Fruit fly (Drosophila melanogaster): ENCODE results near the gene CG11396.
A peak's percentile ranks its signal among the peaks of the same experiment; 100 is the strongest.

CG11396 gene

DNA sequence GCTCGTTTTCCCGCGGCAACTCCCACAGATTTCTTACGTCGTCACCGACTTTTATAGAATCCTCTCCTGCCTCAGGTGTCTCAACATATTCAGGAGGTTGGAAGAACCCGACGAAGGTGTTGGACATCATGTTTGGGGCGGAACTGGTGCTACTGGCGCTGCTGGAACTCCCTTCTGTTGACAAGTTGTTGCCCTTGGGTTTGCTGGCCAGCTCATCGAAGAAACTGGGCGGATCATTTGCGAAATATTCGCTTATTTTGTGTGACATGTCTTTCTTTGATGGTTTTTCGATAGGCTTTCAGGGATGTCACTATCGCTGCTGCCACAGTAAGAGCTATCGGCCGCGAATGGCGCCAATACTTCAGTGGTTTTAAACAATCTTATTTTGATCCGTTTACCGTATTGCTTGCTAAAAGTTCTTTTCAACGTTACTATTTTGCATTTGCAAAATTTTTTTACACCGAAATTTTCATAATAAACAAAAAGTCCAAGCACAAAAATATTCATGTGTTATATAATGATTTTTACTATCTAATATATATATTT, at the start of gene CG11396:
Gene CG11396 (minus strand): TSS at position 303 of the 546 bp plus-strand sequence.
- TF ChIP-seq CG34367 (tag; optimal IDR thresholded peaks at IDR 0.05) (no peak), D1 (tag; optimal IDR thresholded peaks at IDR 0.05) (peak; percentile 9)

DNA sequence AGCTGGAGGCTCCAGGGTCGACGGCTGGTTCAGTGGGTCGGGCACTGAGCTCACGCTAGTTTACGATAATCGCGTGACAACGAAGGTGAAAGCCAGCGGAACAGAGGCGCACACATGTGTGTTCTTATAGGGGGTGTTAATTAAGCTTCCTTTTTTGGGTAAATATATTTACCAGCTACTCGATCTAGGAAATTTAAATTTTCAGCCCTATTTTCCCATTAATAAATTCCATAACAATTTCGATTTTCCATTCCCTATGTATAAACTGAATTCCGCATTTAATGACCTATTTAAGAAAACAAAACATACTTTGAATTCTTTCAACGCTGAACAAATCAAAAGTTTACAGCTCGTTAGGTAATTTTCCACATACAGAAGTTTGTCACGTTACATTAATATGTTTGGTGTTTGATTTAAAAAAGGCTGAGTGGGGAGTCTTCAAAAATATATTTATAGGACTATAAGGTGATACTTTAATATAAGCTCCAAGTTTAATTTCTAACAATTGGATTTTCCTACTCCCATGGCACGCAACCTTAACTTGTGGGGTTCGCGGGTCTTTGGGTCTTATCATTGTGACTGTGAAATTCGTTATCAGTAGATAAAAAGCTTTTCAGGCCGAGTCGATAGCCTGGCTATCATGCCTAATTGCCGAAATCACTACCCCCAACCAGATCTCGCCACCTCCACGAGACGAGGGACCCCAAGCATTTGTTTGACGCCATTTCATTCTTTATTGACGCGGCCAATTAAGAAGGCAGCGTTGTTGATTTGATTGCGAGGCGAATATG, 49.3 kb upstream of the CG11396 start, which contains the start of gene CG13255:
Gene CG13255 (plus strand): TSS at position 449 of the 791 bp plus-strand sequence.
- TF ChIP-seq Pif1B (GFP tag; optimal IDR thresholded peaks at IDR 0.05) (no peak), CG8159 (tag; optimal IDR thresholded peaks at IDR 0.05) (no peak), EcR (GFP tag; optimal IDR thresholded peaks at IDR 0.05) (peak; percentile 74), CG34367 (tag; optimal IDR thresholded peaks at IDR 0.05) (no peak), CG4496 (GFP tag; IDR thresholded peaks at IDR 0.05) (no peak), Ets98B (GFP tag; IDR thresholded peaks at IDR 0.05) (0 out of 2 replicates have a peak, but pooled peaks have one; percentile 26), fd96Ca (GFP tag; IDR thresholded peaks at IDR 0.05) (0 out of 3 replicates have a peak, but pooled peaks have one; percentile 23)

DNA sequence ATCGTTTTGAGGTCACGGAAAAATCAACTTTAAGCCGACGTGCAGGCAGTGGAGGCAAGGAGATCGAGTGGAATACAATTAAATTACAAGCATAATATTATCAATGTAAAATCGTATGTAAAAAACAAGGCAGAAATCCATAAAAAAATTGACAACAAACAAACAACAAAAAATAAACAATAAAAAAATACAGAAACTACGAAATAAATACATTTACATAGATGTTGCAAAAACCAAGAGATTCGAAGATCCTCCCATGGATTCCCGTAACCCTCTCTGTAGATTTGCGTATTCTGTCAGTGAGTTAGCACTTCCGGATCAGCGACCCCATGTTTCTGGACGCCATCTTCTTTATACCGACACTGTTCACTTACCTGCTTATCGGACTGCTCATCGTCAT, 47.9 kb upstream of the CG11396 start, which contains the start of gene CG3288:
Gene CG3288 (plus strand): TSS at position 301 of the 400 bp plus-strand sequence.
- TF ChIP-seq fd96Ca (GFP tag; IDR thresholded peaks at IDR 0.05): no peak
- TF ChIP-seq Ets98B (GFP tag; IDR thresholded peaks at IDR 0.05): no peak
- no peak for TF ChIP-seq CG8301 (tag; optimal IDR thresholded peaks at IDR 0.05)
- no peak for TF ChIP-seq D1 (tag; optimal IDR thresholded peaks at IDR 0.05)
- TF ChIP-seq CG15710 (tag; optimal IDR thresholded peaks at IDR 0.05): no peak
- no peak for TF ChIP-seq Pif1A (GFP tag; optimal IDR thresholded peaks at IDR 0.05)
- TF ChIP-seq CG17806 (tag; optimal IDR thresholded peaks at IDR 0.05): no peak
- TF ChIP-seq CG12605 (GFP tag; IDR thresholded peaks at IDR 0.05): no peak
- TF ChIP-seq CG4496 (GFP tag; IDR thresholded peaks at IDR 0.05): no peak

DNA sequence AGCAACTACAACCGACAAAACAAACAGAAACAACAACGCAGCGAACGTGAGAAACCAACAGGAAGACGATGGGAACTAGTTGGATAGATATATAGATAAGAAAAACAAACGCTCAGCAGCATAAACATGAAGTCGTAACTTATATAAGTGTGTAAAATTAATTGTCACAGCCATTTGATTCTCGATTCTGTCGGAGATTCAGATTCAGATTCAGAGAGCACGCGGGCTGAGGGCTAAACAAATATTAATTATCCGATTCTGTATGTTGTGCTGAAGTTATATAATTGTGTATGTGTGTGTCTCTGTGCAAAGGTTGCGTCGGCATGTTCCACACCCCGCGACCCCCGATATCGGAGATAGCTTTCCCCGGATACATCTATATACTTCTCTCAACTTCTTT, 46.2 kb upstream of the CG11396 start:
- TF ChIP-seq CG10348 (GFP tag; IDR thresholded peaks at IDR 0.05) (no peak), rn (GFP tag; IDR thresholded peaks at IDR 0.05) (no peak), CG32121 (GFP tag; IDR thresholded peaks at IDR 0.05) (no peak), Pif1A (GFP tag; optimal IDR thresholded peaks at IDR 0.05) (no peak), CG4496 (GFP tag; IDR thresholded peaks at IDR 0.05) (no peak), EcR (GFP tag; optimal IDR thresholded peaks at IDR 0.05) (no peak), CG9948 (tag; optimal IDR thresholded peaks at IDR 0.05) (no peak), CG12605 (GFP tag; IDR thresholded peaks at IDR 0.05) (no peak), CG14655 (GFP tag; optimal IDR thresholded peaks at IDR 0.05) (no peak), Ets98B (GFP tag; IDR thresholded peaks at IDR 0.05) (no peak), fd96Ca (GFP tag; IDR thresholded peaks at IDR 0.05) (no peak), CG34367 (tag; optimal IDR thresholded peaks at IDR 0.05) (no peak), gl (tag; optimal IDR thresholded peaks at IDR 0.05) (no peak)

DNA sequence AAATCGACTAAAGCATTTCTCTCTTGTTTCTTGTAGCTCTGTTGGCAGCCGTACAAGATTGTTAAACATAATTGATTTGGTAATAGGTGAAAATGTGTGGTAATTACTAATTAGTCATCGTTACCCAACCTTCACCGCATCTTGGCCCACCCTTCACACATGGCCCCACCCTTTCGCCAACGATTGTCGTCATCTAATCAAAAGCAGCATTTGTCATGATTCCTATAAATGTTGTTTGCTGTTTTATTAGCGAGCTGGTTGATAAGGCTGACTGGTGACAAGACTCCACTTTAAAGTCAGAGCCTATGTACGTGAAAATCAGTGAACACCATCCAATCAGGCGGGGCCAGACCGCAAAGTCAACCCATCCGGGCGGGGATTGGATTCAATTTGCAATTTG, 42.4 kb upstream of the CG11396 start:
- no peak for TF ChIP-seq CG8301 (tag; optimal IDR thresholded peaks at IDR 0.05)
- no peak for TF ChIP-seq rn (GFP tag; IDR thresholded peaks at IDR 0.05)
- no peak for TF ChIP-seq CG9948 (tag; optimal IDR thresholded peaks at IDR 0.05)
- no peak for TF ChIP-seq gl (tag; optimal IDR thresholded peaks at IDR 0.05)
- no peak for TF ChIP-seq CG14655 (GFP tag; optimal IDR thresholded peaks at IDR 0.05)
- no peak for TF ChIP-seq CG32121 (GFP tag; IDR thresholded peaks at IDR 0.05)
- TF ChIP-seq Pif1A (GFP tag; optimal IDR thresholded peaks at IDR 0.05): no peak
- no peak for TF ChIP-seq CG4496 (GFP tag; IDR thresholded peaks at IDR 0.05)
- TF ChIP-seq Pif1B (GFP tag; optimal IDR thresholded peaks at IDR 0.05): no peak
- no peak for TF ChIP-seq CG10348 (GFP tag; IDR thresholded peaks at IDR 0.05)
- no peak for TF ChIP-seq fd96Ca (GFP tag; IDR thresholded peaks at IDR 0.05)
- no peak for TF ChIP-seq Snoo (tag; optimal IDR thresholded peaks at IDR 0.05)
- no peak for TF ChIP-seq CG13204 (GFP tag; optimal IDR thresholded peaks at IDR 0.05)
- TF ChIP-seq EcR (GFP tag; optimal IDR thresholded peaks at IDR 0.05): no peak
- TF ChIP-seq Ets98B (GFP tag; IDR thresholded peaks at IDR 0.05): no peak
- no peak for TF ChIP-seq CG17806 (tag; optimal IDR thresholded peaks at IDR 0.05)
- TF ChIP-seq CG15710 (tag; optimal IDR thresholded peaks at IDR 0.05): no peak
- no peak for TF ChIP-seq D1 (tag; optimal IDR thresholded peaks at IDR 0.05)
- no peak for TF ChIP-seq CG34367 (tag; optimal IDR thresholded peaks at IDR 0.05)
- TF ChIP-seq CG8159 (tag; optimal IDR thresholded peaks at IDR 0.05): no peak

DNA sequence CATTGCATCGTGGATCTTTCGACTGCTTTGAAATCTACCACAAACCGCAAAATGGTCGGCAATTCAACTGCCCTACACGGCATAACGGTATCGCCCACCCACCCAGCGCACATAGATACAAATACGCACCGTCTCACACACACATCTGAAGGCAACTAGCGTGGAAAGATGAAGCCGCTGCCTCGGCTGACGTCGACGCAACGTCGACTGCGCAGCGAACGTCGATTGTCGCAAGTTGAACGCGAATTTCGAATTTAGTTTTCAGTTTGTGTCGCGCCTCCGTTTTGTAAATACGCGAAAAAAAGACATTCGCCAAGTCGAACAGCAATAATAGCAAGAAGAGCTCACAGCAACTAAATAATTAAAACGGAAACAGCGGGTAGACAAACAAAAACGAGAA, 40.0 kb upstream of the CG11396 start:
- TF ChIP-seq EcR (GFP tag; optimal IDR thresholded peaks at IDR 0.05) (no peak), CG14655 (GFP tag; optimal IDR thresholded peaks at IDR 0.05) (no peak), CG13204 (GFP tag; optimal IDR thresholded peaks at IDR 0.05) (no peak), CG12605 (GFP tag; IDR thresholded peaks at IDR 0.05) (no peak), fd96Ca (GFP tag; IDR thresholded peaks at IDR 0.05) (no peak), Pif1A (GFP tag; optimal IDR thresholded peaks at IDR 0.05) (no peak), D1 (tag; optimal IDR thresholded peaks at IDR 0.05) (no peak), CG4496 (GFP tag; IDR thresholded peaks at IDR 0.05) (no peak), Pif1B (GFP tag; optimal IDR thresholded peaks at IDR 0.05) (no peak), rn (GFP tag; IDR thresholded peaks at IDR 0.05) (no peak)
